Fruit fly (Drosophila melanogaster) whole organism, embryonic: ENCODE measurements around the gene CG4629.

Source experiments
- Awh ChIP-seq: fragments of 200-800 bp; sonication (Bioruptor generic); IDR thresholded peaks from 2 replicates; pipeline ENCODE4, ENCODE4 v1.3.6; 2022; ENCODE audit warnings: missing biosample characterization, missing genetic modification characterization
- BtbVII ChIP-seq: fragments of 200-800 bp; sonication (Bioruptor generic); optimal IDR thresholded peaks from 3 replicates; lab custom pipeline; 2017; ENCODE audit warnings: missing biosample characterization, mild to moderate bottlenecking, missing genetic modification characterization
- CG10147 ChIP-seq: fragments of 200-800 bp; sonication (Bioruptor generic); optimal IDR thresholded peaks from 2 replicates; lab custom pipeline; 2019; ENCODE audit warnings: missing biosample characterization, mild to moderate bottlenecking, missing genetic modification characterization, moderate library complexity
- CG10366 ChIP-seq: fragments of 200-800 bp; sonication (Bioruptor generic); IDR thresholded peaks from 2 replicates; pipeline ENCODE4 v1.3.6; 2022; ENCODE audit warnings: missing biosample characterization, missing genetic modification characterization
- CG12744 ChIP-seq: fragments of 200-800 bp; sonication (Bioruptor generic); optimal IDR thresholded peaks from 2 replicates; lab custom pipeline; 2016; ENCODE audit warnings: missing biosample characterization, missing genetic modification characterization
- CG17802 ChIP-seq: fragments of 200-800 bp; sonication (Bioruptor generic); optimal IDR thresholded peaks from 2 replicates; lab custom pipeline; 2018; ENCODE audit warnings: missing biosample characterization, mild to moderate bottlenecking, missing genetic modification characterization, moderate library complexity
- CG18011 ChIP-seq: fragments of 200-800 bp; sonication (Bioruptor generic); optimal IDR thresholded peaks from 2 replicates; lab custom pipeline; 2017; ENCODE audit warnings: missing biosample characterization, missing genetic modification characterization, mild to moderate bottlenecking, moderate library complexity, missing genotype
- CG30431 ChIP-seq: fragments of 200-800 bp; sonication (Bioruptor generic); optimal IDR thresholded peaks from 2 replicates; lab custom pipeline; 2017; ENCODE audit warnings: missing biosample characterization, missing genetic modification characterization
- CG31441 ChIP-seq: fragments of 200-800 bp; sonication (Bioruptor generic); IDR thresholded peaks from 2 replicates; pipeline ENCODE4 v1.3.6; 2022; ENCODE audit warnings: missing biosample characterization, missing genetic modification characterization
- CG32532 ChIP-seq: fragments of 200-800 bp; sonication (Bioruptor generic); IDR thresholded peaks from 2 replicates; pipeline ENCODE4 v1.3.6; 2022; ENCODE audit warnings: missing biosample characterization, missing genetic modification characterization
- CG34376 ChIP-seq: fragments of 200-800 bp; sonication (Bioruptor generic); optimal IDR thresholded peaks from 2 replicates; lab custom pipeline; 2018; ENCODE audit warnings: missing biosample characterization, mild to moderate bottlenecking, missing genetic modification characterization
- CG3838 ChIP-seq: fragments of 200-800 bp; sonication (Bioruptor generic); optimal IDR thresholded peaks from 3 replicates; lab custom pipeline; 2016; ENCODE audit warnings: missing biosample characterization, missing genetic modification characterization
- CG3847 ChIP-seq: fragments of 200-800 bp; sonication (Bioruptor generic); IDR thresholded peaks from 2 replicates; pipeline ENCODE4 v1.3.6; 2022; ENCODE audit warnings: missing biosample characterization, missing genetic modification characterization
- CG4282 ChIP-seq: fragments of 200-800 bp; sonication (Bioruptor generic); optimal IDR thresholded peaks from 2 replicates; lab custom pipeline; 2016; ENCODE audit warnings: missing biosample characterization, missing genetic modification characterization
- CG7372 ChIP-seq: fragments of 200-800 bp; sonication (Bioruptor generic); IDR thresholded peaks from 2 replicates; pipeline ENCODE4 v1.3.6; 2022; ENCODE audit warnings: missing biosample characterization, missing genetic modification characterization
- CG7786 ChIP-seq: fragments of 200-800 bp; sonication (Bioruptor generic); optimal IDR thresholded peaks from 2 replicates; lab custom pipeline; 2016; ENCODE audit warnings: missing biosample characterization, missing genetic modification characterization
- CG7963 ChIP-seq: fragments of 200-800 bp; sonication (Bioruptor generic); IDR thresholded peaks from 3 replicates; pipeline ENCODE4 v1.3.6; 2022; ENCODE audit warnings: missing biosample characterization, missing genetic modification characterization; ENCODE audit not compliant: partially characterized antibody
- CG9727 ChIP-seq: fragments of 200-800 bp; sonication (Bioruptor generic); optimal IDR thresholded peaks from 3 replicates; lab custom pipeline; 2017; ENCODE audit warnings: missing biosample characterization, mild to moderate bottlenecking, missing genetic modification characterization
- CG9932 ChIP-seq: fragments of 200-800 bp; sonication (Bioruptor generic); IDR thresholded peaks from 2 replicates; pipeline ENCODE4 v1.3.6; 2022; ENCODE audit warnings: missing biosample characterization, missing genetic modification characterization
- CHES-1-like ChIP-seq: fragments of 200-800 bp; sonication (Bioruptor generic); optimal IDR thresholded peaks from 2 replicates; lab custom pipeline; 2016; ENCODE audit warnings: missing biosample characterization, missing genetic modification characterization
- CkIIα-i1 ChIP-seq: fragments of 200-800 bp; sonication (Bioruptor generic); IDR thresholded peaks from 2 replicates; pipeline ENCODE4 v1.3.6; 2022; ENCODE audit warnings: missing biosample characterization, missing genetic modification characterization
- CoRest ChIP-seq: fragments of 200-800 bp; sonication (Bioruptor generic); optimal IDR thresholded peaks from 3 replicates; lab custom pipeline; 2018; ENCODE audit warnings: missing biosample characterization, mild to moderate bottlenecking, missing genetic modification characterization, moderate library complexity
- D ChIP-seq, 2 experiments: fragments of 200-800 bp in 1 of 2; fragments of >200 bp in 1 of 2; sonication (Bioruptor generic) in 1 of 2; optimal IDR thresholded peaks; 2 replicates in 1 of 2; 3 replicates in 1 of 2; lab custom pipeline; 2017; ENCODE audit warnings: mild to moderate bottlenecking in 1 of 2, missing biosample characterization in 1 of 2, missing genetic modification characterization in 1 of 2, missing genetic modification reagents in 1 of 2
- Dad ChIP-seq: fragments of 200-800 bp; sonication (Bioruptor generic); optimal IDR thresholded peaks from 3 replicates; lab custom pipeline; 2016; ENCODE audit warnings: missing biosample characterization, missing genetic modification characterization
- Deaf1 ChIP-seq: fragments of 200-800 bp; optimal IDR thresholded peaks from 3 replicates; lab custom pipeline; 2019; ENCODE audit warnings: missing biosample characterization, mild to moderate bottlenecking, missing genetic modification characterization, moderate library complexity
- Doc3 ChIP-seq: fragments of 200-800 bp; sonication (Bioruptor generic); IDR thresholded peaks from 3 replicates; pipeline ENCODE4 v1.3.6; 2022; ENCODE audit warnings: missing biosample characterization, missing genetic modification characterization; ENCODE audit not compliant: partially characterized antibody
- HHEX ChIP-seq: fragments of 200-800 bp; sonication (Bioruptor generic); optimal IDR thresholded peaks from 3 replicates; lab custom pipeline; 2017; ENCODE audit warnings: missing biosample characterization, mild to moderate bottlenecking, missing genetic modification characterization, missing genetic modification reagents
- Hey ChIP-seq: fragments of 200-800 bp; sonication (Bioruptor generic); optimal IDR thresholded peaks from 3 replicates; lab custom pipeline; 2018; ENCODE audit warnings: missing biosample characterization, mild to moderate bottlenecking, missing genetic modification characterization
- Hmx ChIP-seq: fragments of 200-800 bp; sonication (Bioruptor generic); optimal IDR thresholded peaks from 2 replicates; lab custom pipeline; 2016; ENCODE audit warnings: missing biosample characterization, missing genetic modification characterization
- MBD-R2 ChIP-seq: fragments of 200-800 bp; sonication (Bioruptor generic); IDR thresholded peaks from 2 replicates; pipeline ENCODE4 v1.3.6; 2022; ENCODE audit warnings: missing biosample characterization, missing genetic modification characterization
- Med ChIP-seq: fragments of 200-800 bp; sonication (Bioruptor generic); peaks from one replicate; lab custom pipeline; 2016; ENCODE audit warnings: missing biosample characterization, missing genetic modification characterization, mild to moderate bottlenecking, inconsistent platforms, moderate library complexity
- Mes4 ChIP-seq: fragments of 200-800 bp; sonication (Bioruptor generic); optimal IDR thresholded peaks from 2 replicates; lab custom pipeline; 2016; ENCODE audit warnings: missing biosample characterization, missing genetic modification characterization
- Sox102F ChIP-seq: fragments of 200-800 bp; sonication (Bioruptor generic); optimal IDR thresholded peaks from 2 replicates; lab custom pipeline; 2018; ENCODE audit warnings: missing biosample characterization, mild to moderate bottlenecking, missing genetic modification characterization, moderate library complexity
- Ssrp ChIP-seq: fragments of 200-800 bp; sonication (Bioruptor generic); optimal IDR thresholded peaks from 2 replicates; lab custom pipeline; 2018; ENCODE audit warnings: missing biosample characterization, mild to moderate bottlenecking, missing genetic modification characterization, moderate library complexity
- cas ChIP-seq: fragments of 200-800 bp; sonication (Bioruptor generic); IDR thresholded peaks from 2 replicates; pipeline ENCODE4 v1.3.6; 2022; ENCODE audit warnings: missing biosample characterization, missing genetic modification characterization
- dati ChIP-seq: fragments of 200-800 bp; sonication (Bioruptor generic); IDR thresholded peaks from 2 replicates; pipeline ENCODE4 v1.3.6; 2022; ENCODE audit warnings: missing biosample characterization, missing genetic modification characterization
- dysf ChIP-seq: fragments of 200-800 bp; sonication (Bioruptor generic); IDR thresholded peaks from 3 replicates; pipeline ENCODE4 v1.3.6; 2022; ENCODE audit warnings: missing biosample characterization, missing genetic modification characterization
- ewg ChIP-seq: fragments of 200-800 bp; sonication (Bioruptor generic); optimal IDR thresholded peaks from 3 replicates; lab custom pipeline; 2017; ENCODE audit warnings: mild to moderate bottlenecking, missing biosample characterization, missing genetic modification reagents, missing genetic modification characterization
- fd102C ChIP-seq: fragments of 200-800 bp; sonication (Bioruptor generic); optimal IDR thresholded peaks from 2 replicates; lab custom pipeline; 2018; ENCODE audit warnings: missing biosample characterization, mild to moderate bottlenecking, missing genetic modification characterization, moderate library complexity
- onecut ChIP-seq: fragments of 200-800 bp; sonication (Bioruptor generic); IDR thresholded peaks from 2 replicates; pipeline ENCODE4 v1.3.6; 2022; ENCODE audit warnings: missing biosample characterization, missing genetic modification characterization
- pnt ChIP-seq: fragments of 200-800 bp; sonication (Bioruptor generic); optimal IDR thresholded peaks from 3 replicates; lab custom pipeline; 2016; ENCODE audit warnings: missing biosample characterization, missing genetic modification characterization
- pzg ChIP-seq: fragments of 200-800 bp; sonication (Bioruptor generic); optimal IDR thresholded peaks from 3 replicates; lab custom pipeline; 2018; ENCODE audit warnings: missing biosample characterization, mild to moderate bottlenecking, missing genetic modification characterization, moderate library complexity
- sens-2 ChIP-seq: fragments of 200-800 bp; sonication (Bioruptor generic); IDR thresholded peaks from 2 replicates; pipeline ENCODE4 v1.3.6; 2022; ENCODE audit warnings: missing biosample characterization, missing genetic modification characterization
- shn ChIP-seq: fragments of 200-800 bp; sonication (Bioruptor generic); optimal IDR thresholded peaks from 3 replicates; lab custom pipeline; 2016; ENCODE audit warnings: missing biosample characterization, missing genetic modification characterization
- slou ChIP-seq: fragments of 200-800 bp; sonication (Bioruptor generic); optimal IDR thresholded peaks from 3 replicates; lab custom pipeline; 2016; ENCODE audit warnings: missing biosample characterization, missing genetic modification characterization
- tgo ChIP-seq: fragments of 200-800 bp; sonication (Bioruptor generic); IDR thresholded peaks from 3 replicates; pipeline ENCODE4 v1.3.6; 2022; ENCODE audit warnings: missing biosample characterization, missing genetic modification characterization
- tin ChIP-seq: fragments of 200-800 bp; sonication (Bioruptor generic); optimal IDR thresholded peaks from 3 replicates; lab custom pipeline; 2016; ENCODE audit warnings: missing biosample characterization, missing genetic modification characterization
- twi ChIP-seq: fragments of 200-800 bp; optimal IDR thresholded peaks from 2 replicates; lab custom pipeline; 2019; ENCODE audit warnings: missing biosample characterization, mild to moderate bottlenecking, missing genetic modification characterization, moderate library complexity

Gene CG4629

DNA sequence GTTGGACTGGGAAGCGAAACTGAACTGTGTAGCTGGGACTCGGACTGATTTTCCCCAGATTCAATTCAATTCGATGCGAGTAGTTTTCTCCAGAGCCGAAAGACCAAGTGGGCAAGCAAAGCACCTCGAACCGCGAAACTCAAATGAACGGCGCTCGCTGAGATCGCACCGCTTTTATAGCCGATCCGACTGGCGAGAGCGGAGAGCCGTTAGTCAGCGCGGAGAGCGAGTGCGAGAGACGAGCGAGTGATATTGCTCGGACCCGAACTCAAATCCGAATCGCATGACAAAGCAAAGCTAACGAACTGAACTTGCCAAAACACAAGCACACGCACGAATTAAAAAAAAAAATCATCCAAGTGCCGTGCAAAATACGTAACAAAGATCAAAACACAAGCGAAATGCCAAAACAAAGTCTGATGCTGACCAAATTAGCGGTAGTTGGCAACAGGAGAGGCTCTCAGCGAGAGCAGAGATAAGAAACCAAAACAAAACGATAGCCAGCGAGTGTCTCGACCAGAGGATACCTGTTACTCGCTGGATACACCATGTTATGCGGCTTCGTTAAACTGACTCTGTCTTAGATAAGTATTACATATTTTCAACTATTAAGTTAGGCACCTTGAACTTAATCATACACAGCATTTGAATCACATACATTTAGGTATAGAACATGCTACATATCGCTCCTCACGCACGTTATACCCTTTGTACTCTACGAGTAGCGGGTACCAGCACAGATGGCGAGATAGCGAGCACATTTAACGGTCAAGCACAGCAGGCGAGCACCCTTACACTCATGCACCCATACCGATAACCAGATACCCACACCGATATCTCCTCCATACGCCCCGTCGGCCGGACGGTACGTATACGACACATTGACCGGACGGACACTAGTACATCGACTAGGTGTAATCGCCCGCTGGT lies 16.8 kb upstream of the CG4629 start (continued):
- TF ChIP-seq shn (peak; percentile 75), tgo (peak; percentile 82), CG32532 (GFP tag; lab: Robert Waterston, UW) (peak; percentile 83), CG17802 (tag; lab: Kevin White, UChicago) (no peak), cas (0 out of 2 replicates have a peak, but pooled peaks have one; percentile 18), Med (peak; percentile 91), Doc3 (GFP tag; lab: Robert Waterston, UW) (no peak; the same call in 2 of the 3 replicates), CG12744 (GFP tag; lab: Kevin White, UChicago) (peak; percentile 28), D (optimal IDR thresholded peaks at IDR 0.05; lab: Kevin White, UChicago) (no peak), D (GFP tag; optimal IDR thresholded peaks at IDR 0.05; lab: Kevin White, UChicago) (peak; percentile 32), CG3838 (GFP tag; lab: Kevin White, UChicago) (no peak), twi (tag; lab: Kevin White, UChicago) (peak; percentile 75), Sox102F (GFP tag; lab: Kevin White, UChicago) (peak; percentile 71), pnt (peak; percentile 19), CG7372 (peak; percentile 65), CHES-1-like (GFP tag; lab: Kevin White, UChicago) (peak; percentile 82), CG18011 (GFP tag; lab: Kevin White, UChicago) (peak; percentile 51), fd102C (GFP tag; lab: Kevin White, UChicago) (peak; percentile 32), CkIIα-i1 (GFP tag; lab: Robert Waterston, UW) (peak; percentile 23; the same call in 1 of the 2 replicates), Ssrp (tag; lab: Kevin White, UChicago) (peak; percentile 44), CG7963 (GFP tag; lab: Robert Waterston, UW) (no peak), Dad (GFP tag; lab: Kevin White, UChicago) (peak; percentile 18), HHEX (GFP tag; lab: Kevin White, UChicago) (peak; percentile 65), slou (GFP tag; lab: Kevin White, UChicago) (peak; percentile 37), tin (GFP tag; lab: Kevin White, UChicago) (peak; percentile 57), Awh (GFP tag; lab: Robert Waterston, UW) (peak; percentile 36; the same call in 1 of the 2 replicates), MBD-R2 (peak; percentile 44; the same call in 1 of the 2 replicates), CG10366 (GFP tag; lab: Robert Waterston, UW) (peak; percentile 76), CG9932 (GFP tag; lab: Robert Waterston, UW) (peak; percentile 78), CG30431 (GFP tag; lab: Kevin White, UChicago) (peak; percentile 40), Deaf1 (tag; lab: Kevin White, UChicago) (peak; percentile 97), Hey (tag; lab: Kevin White, UChicago) (peak; percentile 29), CG7786 (peak; percentile 83), sens-2 (GFP tag; lab: Robert Waterston, UW) (0 out of 2 replicates have a peak, but pooled peaks have one; percentile 6), dysf (GFP tag; lab: Robert Waterston, UW) (peak; percentile 89), onecut (GFP tag; lab: Robert Waterston, UW) (no peak; the same call in 1 of the 2 replicates), ewg (GFP tag; lab: Kevin White, UChicago) (peak; percentile 53), CoRest (peak; percentile 71), pzg (GFP tag; lab: Kevin White, UChicago) (no peak), CG4282 (no peak), Mes4 (GFP tag; lab: Kevin White, UChicago) (peak; percentile 32), BtbVII (peak; percentile 77), CG3847 (GFP tag; lab: Robert Waterston, UW) (peak; percentile 78), CG9727 (GFP tag; lab: Kevin White, UChicago) (peak; percentile 84), CG31441 (peak; percentile 73), Hmx (GFP tag; lab: Kevin White, UChicago) (peak; percentile 6), CG34376 (GFP tag; lab: Kevin White, UChicago) (peak; percentile 55), dati (peak; percentile 28; the same call in 1 of the 2 replicates), CG10147 (GFP tag; lab: Kevin White, UChicago) (peak; percentile 63)
